Worm (Caenorhabditis elegans): Measurements from ENCODE around the gene nhr-222.

nhr-222 gene

DNA sequence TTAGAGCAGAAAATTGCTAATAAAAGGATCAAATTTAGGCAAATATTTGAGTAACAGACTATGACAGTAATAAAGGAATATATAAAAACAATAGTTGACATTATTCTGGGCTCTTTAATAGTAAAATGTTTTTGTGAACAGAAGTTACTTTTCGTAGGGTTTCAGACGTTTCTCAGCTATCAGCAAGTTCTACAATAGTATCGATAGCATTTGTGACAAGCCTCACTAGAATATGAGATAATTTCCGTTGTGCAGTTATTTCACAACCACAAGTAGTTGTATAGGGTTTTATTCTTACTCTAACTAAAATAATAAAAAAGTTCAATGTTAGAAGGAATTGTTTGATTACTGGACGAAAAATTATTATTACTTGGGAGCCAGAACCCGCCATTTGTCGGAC lies 3.3 kb upstream of the nhr-222 start, which contains the start of gene srbc-68:
Gene srbc-68 (minus strand): TSS at position 101 of the 400 bp plus-strand sequence.
- TF ChIP-seq egl-43 (GFP tag; IDR thresholded peaks at IDR 0.05): no peak
- TF ChIP-seq mxl-3 (GFP tag; optimal IDR thresholded peaks at IDR 0.05): no peak
- TF ChIP-seq hif-1 (tag; optimal IDR thresholded peaks at IDR 0.05): no peak
- TF ChIP-seq hlh-11 (tag; optimal IDR thresholded peaks at IDR 0.05): no peak
- no peak for TF ChIP-seq lin-13 (GFP tag; optimal IDR thresholded peaks at IDR 0.05)
- no peak for TF ChIP-seq Y48G9A.11 (GFP tag; IDR thresholded peaks at IDR 0.05)
- TF ChIP-seq daf-16 (GFP tag; optimal IDR thresholded peaks at IDR 0.05): no peak
- no peak for TF ChIP-seq daf-16 (tag; optimal IDR thresholded peaks at IDR 0.05)
- TF ChIP-seq mdl-1 (tag; optimal IDR thresholded peaks at IDR 0.05): no peak
- TF ChIP-seq zfp-2 (tag; optimal IDR thresholded peaks at IDR 0.05): no peak
- no peak for TF ChIP-seq skn-1 (tag; optimal IDR thresholded peaks at IDR 0.05)
- TF ChIP-seq unc-39 (tag; optimal IDR thresholded peaks at IDR 0.05): no peak
- no peak for TF ChIP-seq dmd-9 (GFP tag; IDR thresholded peaks at IDR 0.05)
- TF ChIP-seq arid-1 (GFP tag; conservative IDR thresholded peaks at IDR 0.05): no peak

DNA sequence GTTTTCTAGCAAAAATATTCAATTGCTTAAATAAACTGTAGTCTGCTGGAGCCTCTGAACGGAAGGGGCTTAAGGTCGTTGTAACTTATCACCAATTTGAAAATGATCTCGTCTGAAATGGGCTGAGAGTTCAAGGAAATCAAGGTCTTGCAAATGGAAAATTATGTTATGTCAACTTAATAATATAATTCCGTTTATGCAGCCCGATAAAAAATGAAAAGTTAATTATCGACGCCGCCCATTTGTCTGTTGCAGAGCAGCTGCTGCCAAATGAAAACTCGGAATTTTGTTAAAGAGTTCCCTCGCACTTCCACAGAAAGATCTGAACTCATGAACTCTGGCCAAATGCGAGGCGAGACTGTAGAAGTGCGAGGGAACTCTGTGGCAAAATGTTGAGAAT lies 2.1 kb downstream of the nhr-222 start, which contains the start of gene srbc-67:
Gene srbc-67 (minus strand): TSS at position 101 of the 400 bp plus-strand sequence.
- TF ChIP-seq mep-1 (tag; optimal IDR thresholded peaks at IDR 0.05) (no peak), daf-16 (GFP tag; optimal IDR thresholded peaks at IDR 0.05) (no peak), daf-16 (tag; optimal IDR thresholded peaks at IDR 0.05) (no peak), ztf-7 (tag; optimal IDR thresholded peaks at IDR 0.05) (no peak), mes-2 (tag; optimal IDR thresholded peaks at IDR 0.05; ENCODE audit: poor library complexity, severe bottlenecking) (no peak), nhr-11 (tag; optimal IDR thresholded peaks at IDR 0.05) (no peak), ceh-20 (GFP tag; IDR thresholded peaks at IDR 0.05) (no peak), aha-1 (tag) (peak; percentile 29)

DNA sequence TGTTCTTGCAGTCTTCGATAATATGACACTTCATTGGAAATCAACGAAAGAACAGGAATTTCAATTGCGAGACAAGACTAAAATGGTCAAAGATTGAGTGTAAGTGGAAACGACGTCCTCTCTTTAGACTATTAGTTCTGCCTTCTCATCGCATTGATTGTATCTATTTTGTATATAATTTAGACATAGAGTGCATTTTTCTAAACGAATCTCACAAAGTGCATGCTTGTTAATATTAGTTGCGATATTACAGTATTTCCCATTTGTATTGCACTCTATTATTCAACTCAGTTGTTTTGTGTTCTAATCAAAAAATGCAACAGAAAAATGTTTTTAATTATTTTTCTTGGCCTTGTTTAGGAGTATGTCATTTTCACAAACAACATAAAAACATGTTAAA lies 4.9 kb downstream of the nhr-222 start, which contains the start of gene nhr-93:
Gene nhr-93 (minus strand): TSS at position 101 of the 400 bp plus-strand sequence.
- TF ChIP-seq daf-19 (GFP tag; conservative IDR thresholded peaks at IDR 0.05): no peak
- TF ChIP-seq set-16 (GFP tag; IDR thresholded peaks at IDR 0.05): no peak

DNA sequence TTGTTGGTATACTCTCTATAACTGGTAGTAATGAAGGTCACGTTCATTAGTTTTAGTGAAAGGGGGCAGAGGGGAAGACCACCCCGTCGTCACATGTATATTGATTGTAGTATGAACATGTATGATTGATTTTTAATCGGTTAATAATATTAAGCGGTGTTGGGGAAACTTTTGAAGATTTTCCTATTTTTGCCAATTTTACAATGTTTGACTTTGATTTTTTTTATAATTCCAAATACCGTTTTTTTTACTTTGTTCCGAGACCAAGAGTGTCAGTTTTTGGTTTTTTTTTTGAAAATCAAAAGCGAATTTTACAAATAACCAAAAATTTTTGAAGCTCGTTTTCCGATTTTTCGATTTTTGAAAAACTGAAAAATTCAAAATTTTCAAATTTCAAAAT lies 8.0 kb downstream of the nhr-222 start, which contains the start of gene nhr-221:
Gene nhr-221 (minus strand): TSS at position 101 of the 400 bp plus-strand sequence.
- TF ChIP-seq lin-38 (GFP tag; IDR thresholded peaks at IDR 0.05): no peak
- TF ChIP-seq hmg-1.1 (GFP tag; IDR thresholded peaks at IDR 0.05): no peak
- TF ChIP-seq Y5F2A.4 (GFP tag; optimal IDR thresholded peaks at IDR 0.05): no peak
- TF ChIP-seq zfp-2 (tag; optimal IDR thresholded peaks at IDR 0.05): no peak

ce11 chrV:3530403-3530802 lies 12.8 kb downstream of the nhr-222 start, which contains the start of gene srbc-66:
Gene srbc-66 (plus strand): TSS chrV:3530703.
- no peak for TF ChIP-seq tra-1 (GFP tag; IDR thresholded peaks at IDR 0.05)
- TF ChIP-seq jun-1 (tag; optimal IDR thresholded peaks at IDR 0.05): no peak
- TF ChIP-seq rbr-2 (tag; optimal IDR thresholded peaks at IDR 0.05): no peak
- no peak for TF ChIP-seq ceh-28 (tag; optimal IDR thresholded peaks at IDR 0.05)
- TF ChIP-seq aha-1 (tag): no peak
- no peak for TF ChIP-seq F44E2.7 (GFP tag; IDR thresholded peaks at IDR 0.05)
- TF ChIP-seq daf-12 (tag; optimal IDR thresholded peaks at IDR 0.05): no peak
- no peak for TF ChIP-seq nhr-111 (GFP tag; optimal IDR thresholded peaks at IDR 0.05)
- no peak for TF ChIP-seq ZK337.2 (GFP tag; IDR thresholded peaks at IDR 0.05)
- no peak for TF ChIP-seq R02D3.7 (tag; optimal IDR thresholded peaks at IDR 0.05)
- no peak for TF ChIP-seq mes-2 (tag; optimal IDR thresholded peaks at IDR 0.05; ENCODE audit: poor library complexity, severe bottlenecking)
- TF ChIP-seq Y75B8A.6 (GFP tag; IDR thresholded peaks at IDR 0.05): no peak
- TF ChIP-seq dve-1 (tag; optimal IDR thresholded peaks at IDR 0.05; ENCODE audit: insufficient read depth): no peak
- no peak for TF ChIP-seq ceh-20 (GFP tag; IDR thresholded peaks at IDR 0.05)

Data from whole organism, L4 larva.